Fruit fly (Drosophila melanogaster): ENCODE results near the gene Kebab.
A peak's percentile ranks its signal among the peaks of the same experiment; 100 is the strongest.

The Kebab gene

DNA sequence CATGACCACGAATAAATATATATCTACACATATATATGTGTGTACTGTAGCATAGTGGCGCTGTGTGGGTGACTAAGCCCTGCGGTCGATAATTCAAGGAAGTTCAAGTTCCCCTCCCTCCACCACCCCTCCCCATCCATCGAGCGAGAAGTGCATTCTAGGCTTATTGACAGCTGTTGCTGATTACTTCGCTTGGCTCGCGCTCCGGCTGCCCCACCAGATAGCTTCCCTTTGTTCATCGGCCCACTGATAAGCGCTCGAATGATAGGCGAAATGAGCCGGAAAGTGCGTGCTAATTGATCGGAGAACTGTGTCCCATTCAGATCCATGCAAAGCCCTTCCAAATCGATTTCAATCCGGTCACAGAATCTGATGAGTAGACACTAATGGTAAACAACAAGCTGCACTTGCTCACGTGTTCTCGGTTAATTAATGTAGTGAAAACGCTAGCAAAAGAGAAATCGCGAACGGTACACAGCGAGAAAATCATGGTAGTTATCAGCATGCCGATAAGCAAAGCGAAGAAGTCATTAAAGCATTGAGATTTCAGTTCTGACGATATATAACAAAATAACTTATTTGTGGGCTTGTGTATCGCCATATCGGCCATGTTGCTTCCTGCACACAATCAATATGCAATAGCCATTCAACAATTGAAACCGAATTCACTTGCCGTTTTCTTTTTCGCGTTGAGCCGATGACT lies 6.9 kb upstream of the Kebab start (continued):
- TF ChIP-seq CG31388 (GFP tag; optimal IDR thresholded peaks at IDR 0.05) (no peak), Dbx (GFP tag; IDR thresholded peaks at IDR 0.05) (no peak), nom (GFP tag; optimal IDR thresholded peaks at IDR 0.05) (peak; percentile 10), Doc2 (GFP tag; IDR thresholded peaks at IDR 0.05) (no peak), CG11085 (GFP tag; IDR thresholded peaks at IDR 0.05) (no peak), CG1529 (GFP tag; optimal IDR thresholded peaks at IDR 0.05) (no peak), grn (GFP tag; optimal IDR thresholded peaks at IDR 0.05) (peak; percentile 30), CG31441 (GFP tag; IDR thresholded peaks at IDR 0.05) (no peak), Ssrp (tag; optimal IDR thresholded peaks at IDR 0.05) (no peak), zf30C (GFP tag; optimal IDR thresholded peaks at IDR 0.05) (peak; percentile 44), CG14667 (GFP tag; IDR thresholded peaks at IDR 0.05) (no peak), unpg (GFP tag; optimal IDR thresholded peaks at IDR 0.05) (peak; percentile 3), CG15479 (GFP tag; optimal IDR thresholded peaks at IDR 0.05) (peak; percentile 41), pan (optimal IDR thresholded peaks at IDR 0.05) (no peak), pan (GFP tag; optimal IDR thresholded peaks at IDR 0.05 in 1 of 2, IDR thresholded peaks at IDR 0.05 in 1 of 2) (no peak), Ets97D (GFP tag; optimal IDR thresholded peaks at IDR 0.05) (no peak), Hmr (GFP tag; optimal IDR thresholded peaks at IDR 0.05) (no peak), crol (GFP tag; IDR thresholded peaks at IDR 0.05) (peak; percentile 92), CG12942 (GFP tag; optimal IDR thresholded peaks at IDR 0.05) (no peak), jumu (GFP tag; optimal IDR thresholded peaks at IDR 0.05) (no peak), dysf (GFP tag; IDR thresholded peaks at IDR 0.05) (no peak), ttk (GFP tag; IDR thresholded peaks at IDR 0.05) (no peak), Hr51 (GFP tag; optimal IDR thresholded peaks at IDR 0.05) (no peak), CG14014 (GFP tag; IDR thresholded peaks at IDR 0.05) (no peak), Scr (GFP tag; IDR thresholded peaks at IDR 0.05; ENCODE audit: partially characterized antibody) (no peak)

- TF ChIP-seq Dbx (GFP tag; IDR thresholded peaks at IDR 0.05) (0 out of 3 replicates have a peak, but pooled peaks have one; percentile 28), CG2120 (GFP tag; optimal IDR thresholded peaks at IDR 0.05) (peak; percentile 13), crc (GFP tag; optimal IDR thresholded peaks at IDR 0.05) (no peak), D19A (tag; optimal IDR thresholded peaks at IDR 0.05) (no peak), salm (tag; optimal IDR thresholded peaks at IDR 0.05) (no peak), ATbp (GFP tag; optimal IDR thresholded peaks at IDR 0.05) (no peak), Pdp1 (GFP tag; optimal IDR thresholded peaks at IDR 0.05) (peak in 1 of 2 experiments; percentile 98), ase (GFP tag; IDR thresholded peaks at IDR 0.05) (no peak), grau (tag; optimal IDR thresholded peaks at IDR 0.05) (peak; percentile 51), mirr (GFP tag; optimal IDR thresholded peaks at IDR 0.05) (peak; percentile 28)
Measured at dm6 chr2L:2038956-2039263, 6.4 kb upstream of the Kebab start.

- TF ChIP-seq grn (GFP tag; optimal IDR thresholded peaks at IDR 0.05): peak; percentile 49
- TF ChIP-seq CG34376 (GFP tag; optimal IDR thresholded peaks at IDR 0.05): peak; percentile 74
- TF ChIP-seq CG10543 (GFP tag; optimal IDR thresholded peaks at IDR 0.05): peak; percentile 15
- peak; percentile 86 for TF ChIP-seq mirr (GFP tag; optimal IDR thresholded peaks at IDR 0.05)
- TF ChIP-seq E2f1 (GFP tag; IDR thresholded peaks at IDR 0.05): no peak
- no peak for TF ChIP-seq vnd (GFP tag; IDR thresholded peaks at IDR 0.05; ENCODE audit: partially characterized antibody)
- TF ChIP-seq exex (tag; optimal IDR thresholded peaks at IDR 0.05): peak; percentile 84
- TF ChIP-seq slou (GFP tag; optimal IDR thresholded peaks at IDR 0.05): no peak
- TF ChIP-seq ham (GFP tag; IDR thresholded peaks at IDR 0.05): no peak
Measured at dm6 chr2L:2039458-2039857, 5.8 kb upstream of the Kebab start.

Data from whole organism, embryonic.